Worm (Caenorhabditis elegans) whole organism, early embryonic: ENCODE data around the gene W09B6.4.

Experiments used
- B0310.2 ChIP-seq: sonication (generic microtip); optimal IDR thresholded peaks from 2 replicates; lab custom pipeline; 2016; ENCODE audit warnings: mild to moderate bottlenecking, missing genetic modification characterization, missing compliant biosample characterization
- F13C5.2 ChIP-seq: sonication (generic microtip); optimal IDR thresholded peaks from 2 replicates; lab custom pipeline; 2017; ENCODE audit warnings: mild to moderate bottlenecking, missing genetic modification characterization, inconsistent platforms, missing compliant biosample characterization
- aly-1 ChIP-seq: sonication (generic microtip); optimal IDR thresholded peaks from 2 replicates; lab custom pipeline; 2016; ENCODE audit warnings: missing genetic modification characterization, missing compliant biosample characterization
- ama-1 ChIP-seq: fragments of 150-350 bp; optimal IDR thresholded peaks from 2 replicates; lab custom pipeline; 2014
- ceh-13 ChIP-seq: fragments of 200-800 bp; sonication (Bioruptor generic); optimal IDR thresholded peaks from 2 replicates; lab custom pipeline; 2018; ENCODE audit warnings: mild to moderate bottlenecking, missing genetic modification characterization, missing compliant biosample characterization
- ceh-36 ChIP-seq: sonication (generic microtip); optimal IDR thresholded peaks from 2 replicates; lab custom pipeline; 2016; ENCODE audit warnings: missing genetic modification characterization, inconsistent platforms, missing compliant biosample characterization
- ets-7 ChIP-seq: sonication (generic microtip); optimal IDR thresholded peaks from 2 replicates; lab custom pipeline; 2016; ENCODE audit warnings: missing genotype, missing genetic modification characterization, missing compliant biosample characterization
- flt-1 ChIP-seq: fragments of 200-800 bp; sonication (Bioruptor generic); IDR thresholded peaks from 2 replicates; pipeline ENCODE4 v1.3.6; 2022; ENCODE audit warnings: missing genetic modification characterization, missing compliant biosample characterization
- hmbx-1 ChIP-seq: sonication (generic microtip); optimal IDR thresholded peaks from 2 replicates; lab custom pipeline; 2016; ENCODE audit warnings: mild to moderate bottlenecking, missing genetic modification characterization, missing compliant biosample characterization
- hmg-4 ChIP-seq: fragments of 200-800 bp; sonication (Bioruptor generic); optimal IDR thresholded peaks from 2 replicates; lab custom pipeline; 2018; ENCODE audit warnings: mild to moderate bottlenecking, missing genetic modification characterization, missing compliant biosample characterization
- hnd-1 ChIP-seq: sonication (generic microtip); optimal IDR thresholded peaks from 2 replicates; lab custom pipeline; 2016; ENCODE audit warnings: missing genetic modification characterization, missing compliant biosample characterization
- pes-1 ChIP-seq: fragments of 200-800 bp; sonication (Bioruptor generic); IDR thresholded peaks from 2 replicates; pipeline ENCODE4 v1.3.6; 2022; ENCODE audit warnings: missing genetic modification reagents, missing genetic modification characterization, missing compliant biosample characterization
- scrt-1 ChIP-seq: fragments of 200-800 bp; sonication (Bioruptor generic); IDR thresholded peaks from 2 replicates; pipeline ENCODE4 v1.3.6; 2022; ENCODE audit warnings: missing genetic modification characterization, missing compliant biosample characterization
- sea-1 ChIP-seq: fragments of 200-800 bp; sonication (Bioruptor generic); conservative IDR thresholded peaks from 2 replicates; pipeline ENCODE4 v1.3.6; 2022; ENCODE audit warnings: missing genetic modification characterization, missing compliant biosample characterization
- tbx-11 ChIP-seq: fragments of 200-800 bp; sonication (Bioruptor generic); IDR thresholded peaks from 2 replicates; pipeline ENCODE4 v1.3.6; 2022; ENCODE audit warnings: missing genetic modification characterization, missing compliant biosample characterization
- tbx-37 ChIP-seq: fragments of 200-800 bp; sonication (Bioruptor generic); conservative IDR thresholded peaks from 2 replicates; pipeline ENCODE4 v1.3.6; 2022; ENCODE audit warnings: missing genetic modification reagents, missing genetic modification characterization, missing compliant biosample characterization
- tra-4 ChIP-seq: sonication (generic microtip); optimal IDR thresholded peaks from 2 replicates; lab custom pipeline; 2017; ENCODE audit warnings: missing genetic modification characterization, missing compliant biosample characterization

The W09B6.4 gene

DNA sequence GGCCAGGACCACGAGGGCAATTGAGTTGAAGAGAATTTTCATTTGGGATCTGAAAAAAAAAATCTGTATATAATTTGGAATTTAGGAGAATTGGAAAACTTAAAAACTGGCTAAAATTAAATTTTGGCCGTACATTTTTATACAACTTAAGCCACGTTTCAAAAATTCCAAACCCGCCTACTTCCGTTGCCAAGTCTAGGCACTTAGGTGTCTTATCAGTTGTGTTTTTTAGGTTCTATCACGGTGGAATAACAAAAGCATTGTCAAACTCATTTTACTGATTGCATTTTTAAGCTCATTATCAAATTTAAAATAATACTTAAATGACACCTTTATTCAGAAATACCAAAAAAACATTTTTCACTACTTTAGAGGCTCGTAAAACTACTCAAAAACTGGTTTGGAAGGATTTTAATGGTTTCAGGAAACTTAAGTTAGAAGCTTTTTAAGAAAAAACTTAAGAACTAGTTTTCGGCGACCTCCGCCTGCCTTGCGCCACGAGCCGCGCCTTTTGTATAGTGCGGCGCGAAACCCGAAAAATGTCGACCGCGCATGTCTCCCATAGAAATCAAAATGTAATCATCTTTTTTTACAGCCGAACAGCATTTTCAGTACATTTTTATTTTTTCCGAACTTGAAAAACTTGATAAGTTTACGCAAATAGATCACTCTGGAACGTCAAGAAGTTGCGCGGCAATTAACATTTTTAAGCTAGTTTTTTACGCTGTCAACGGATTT, 22.5 kb downstream of the W09B6.4 start, which contains the start of gene lips-13:
lips-13 (minus strand) TSS at position 51 of the 738 bp plus-strand sequence.
- no peak for TF ChIP-seq hmg-4 (GFP tag; lab: Kevin White, UChicago)
- TF ChIP-seq hnd-1 (tag; lab: Kevin White, UChicago): no peak
- TF ChIP-seq flt-1 (GFP tag; lab: Robert Waterston, UW): no peak
- TF ChIP-seq B0310.2 (tag; lab: Kevin White, UChicago): no peak
- no peak for TF ChIP-seq ama-1 (lab: Kevin White, UChicago)
- TF ChIP-seq tbx-37: no peak
- no peak for TF ChIP-seq tbx-11 (GFP tag; lab: Robert Waterston, UW)
- TF ChIP-seq ets-7 (tag; lab: Kevin White, UChicago): no peak
- TF ChIP-seq scrt-1 (GFP tag; lab: Robert Waterston, UW): no peak
- no peak for TF ChIP-seq sea-1
- no peak for TF ChIP-seq hmbx-1 (tag; lab: Kevin White, UChicago)
- no peak for TF ChIP-seq F13C5.2 (tag; lab: Kevin White, UChicago)
- no peak for TF ChIP-seq ceh-36 (tag; lab: Kevin White, UChicago)

DNA sequence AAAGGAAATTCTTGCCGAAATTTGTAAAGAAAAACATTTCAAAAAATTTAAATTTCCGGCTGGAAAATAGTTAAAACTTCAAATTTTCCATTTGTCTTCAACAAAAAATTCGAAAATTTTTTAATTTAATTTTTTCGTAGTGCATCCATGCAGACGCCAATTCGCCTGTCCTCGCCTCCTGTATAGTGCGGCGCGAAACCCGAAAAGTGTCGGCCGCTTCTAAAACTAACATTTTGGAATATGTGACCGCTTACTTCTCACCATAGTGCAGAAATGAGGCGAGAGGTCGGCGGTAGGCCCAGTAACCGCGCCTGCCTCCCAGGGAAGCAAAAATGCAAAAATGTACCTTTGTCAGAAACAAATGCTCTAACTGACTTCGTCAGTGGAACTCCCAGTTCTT, 24.1 kb downstream of the W09B6.4 start:
- TF ChIP-seq ceh-36 (tag; lab: Kevin White, UChicago) (no peak), hmbx-1 (tag; lab: Kevin White, UChicago) (no peak), F13C5.2 (tag; lab: Kevin White, UChicago) (no peak), tbx-37 (no peak), ama-1 (lab: Kevin White, UChicago) (no peak), hmg-4 (GFP tag; lab: Kevin White, UChicago) (no peak), ets-7 (tag; lab: Kevin White, UChicago) (no peak), ceh-13 (GFP tag; lab: Kevin White, UChicago) (no peak), hnd-1 (tag; lab: Kevin White, UChicago) (no peak), pes-1 (GFP tag; lab: Robert Waterston, UW) (no peak), aly-1 (tag; lab: Kevin White, UChicago) (no peak), B0310.2 (tag; lab: Kevin White, UChicago) (no peak), sea-1 (no peak), tbx-11 (GFP tag; lab: Robert Waterston, UW) (no peak), tra-4 (tag; lab: Kevin White, UChicago) (no peak), flt-1 (GFP tag; lab: Robert Waterston, UW) (no peak), scrt-1 (GFP tag; lab: Robert Waterston, UW) (no peak)

ce11 chrII:1114133-1114532, 26.5 kb downstream of the W09B6.4 start, which contains the start of gene lips-12:
Gene lips-12, minus strand, starts transcription at chrII:1114233.
- TF ChIP-seq aly-1 (tag; lab: Kevin White, UChicago) (no peak), sea-1 (no peak)

DNA sequence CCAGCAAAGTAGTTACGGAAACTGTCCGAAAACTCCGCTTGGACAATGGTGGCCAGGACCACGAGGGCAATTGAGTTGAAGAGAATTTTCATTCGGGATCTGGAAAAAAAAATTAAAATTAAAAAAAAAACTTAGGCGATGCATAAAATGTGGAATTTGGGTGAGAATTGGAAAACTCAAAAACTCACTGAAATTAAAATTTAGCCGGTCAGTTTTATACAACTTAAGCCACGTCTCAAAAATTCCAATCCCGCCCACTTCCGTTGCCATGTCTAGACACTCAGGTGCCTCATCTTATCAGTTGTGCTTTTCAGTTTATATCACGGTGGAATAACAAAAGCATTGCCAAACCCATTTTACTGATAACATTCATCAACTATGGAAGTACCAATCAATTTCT, 29.7 kb downstream of the W09B6.4 start, which contains the start of gene lips-11:
lips-11 (minus strand) TSS at position 101 of the 400 bp plus-strand sequence.
- TF ChIP-seq tra-4 (tag; lab: Kevin White, UChicago) (no peak), flt-1 (GFP tag; lab: Robert Waterston, UW) (no peak), scrt-1 (GFP tag; lab: Robert Waterston, UW) (no peak), ets-7 (tag; lab: Kevin White, UChicago) (no peak), tbx-11 (GFP tag; lab: Robert Waterston, UW) (no peak), hnd-1 (tag; lab: Kevin White, UChicago) (no peak), hmbx-1 (tag; lab: Kevin White, UChicago) (no peak), aly-1 (tag; lab: Kevin White, UChicago) (no peak), ceh-13 (GFP tag; lab: Kevin White, UChicago) (no peak), F13C5.2 (tag; lab: Kevin White, UChicago) (no peak), hmg-4 (GFP tag; lab: Kevin White, UChicago) (no peak), ama-1 (lab: Kevin White, UChicago) (no peak), tbx-37 (no peak), pes-1 (GFP tag; lab: Robert Waterston, UW) (no peak), ceh-36 (tag; lab: Kevin White, UChicago) (no peak)

ce11 chrII:1106914-1107597, 33.6 kb downstream of the W09B6.4 start, which contains the start of gene col-40:
Gene col-40, minus strand, starts transcription at chrII:1106964.
- no peak for TF ChIP-seq tra-4 (tag; lab: Kevin White, UChicago)
- TF ChIP-seq sea-1: no peak
- TF ChIP-seq tbx-11 (GFP tag; lab: Robert Waterston, UW): no peak
- TF ChIP-seq ama-1 (lab: Kevin White, UChicago): no peak
- no peak for TF ChIP-seq ceh-13 (GFP tag; lab: Kevin White, UChicago)
- TF ChIP-seq scrt-1 (GFP tag; lab: Robert Waterston, UW): no peak
- no peak for TF ChIP-seq hnd-1 (tag; lab: Kevin White, UChicago)
- no peak for TF ChIP-seq flt-1 (GFP tag; lab: Robert Waterston, UW)
- no peak for TF ChIP-seq ceh-36 (tag; lab: Kevin White, UChicago)
- TF ChIP-seq hmg-4 (GFP tag; lab: Kevin White, UChicago): no peak
- no peak for TF ChIP-seq hmbx-1 (tag; lab: Kevin White, UChicago)
- TF ChIP-seq pes-1 (GFP tag; lab: Robert Waterston, UW): no peak
- no peak for TF ChIP-seq aly-1 (tag; lab: Kevin White, UChicago)

ce11 chrII:1105291-1105690, 35.3 kb downstream of the W09B6.4 start:
- TF ChIP-seq ets-7 (tag; lab: Kevin White, UChicago): no peak
- no peak for TF ChIP-seq ceh-13 (GFP tag; lab: Kevin White, UChicago)
- TF ChIP-seq scrt-1 (GFP tag; lab: Robert Waterston, UW): no peak
- TF ChIP-seq pes-1 (GFP tag; lab: Robert Waterston, UW): no peak
- TF ChIP-seq aly-1 (tag; lab: Kevin White, UChicago): no peak
- no peak for TF ChIP-seq hmbx-1 (tag; lab: Kevin White, UChicago)
- TF ChIP-seq tra-4 (tag; lab: Kevin White, UChicago): no peak
- TF ChIP-seq hnd-1 (tag; lab: Kevin White, UChicago): no peak
